Worm (Caenorhabditis elegans) whole organism, L1 larva: ENCODE measurements around the gene cgt-3.

Source experiments
- ceh-82 ChIP-seq, 3 experiments: fragments of 150-350 bp in 1 of 3; sonication (generic microtip) in 2 of 3; optimal IDR thresholded peaks; 2 replicates each; lab custom pipeline; 2014 to 2017; ENCODE audit warnings: missing biosample characterization in 3 of 3, missing genetic modification characterization in 3 of 3
- dsc-1 ChIP-seq: sonication (generic microtip); optimal IDR thresholded peaks from 2 replicates; lab custom pipeline; 2016; ENCODE audit warnings: mild to moderate bottlenecking, missing genetic modification characterization, missing compliant biosample characterization
- ets-5 ChIP-seq: fragments of 200-800 bp; sonication (Bioruptor generic); IDR thresholded peaks from 2 replicates; pipeline ENCODE4 v1.3.6; 2022; ENCODE audit warnings: missing genetic modification characterization, missing compliant biosample characterization
- fkh-10 ChIP-seq: sonication (generic microtip); optimal IDR thresholded peaks from 2 replicates; lab custom pipeline; 2017; ENCODE audit warnings: missing biosample characterization, missing genetic modification reagents, missing genetic modification characterization
- fkh-8 ChIP-seq: sonication (generic microtip); optimal IDR thresholded peaks from 2 replicates; lab custom pipeline; 2016; ENCODE audit warnings: mild to moderate bottlenecking, missing genetic modification characterization, missing compliant biosample characterization
- lin-14 ChIP-seq: fragments of 200-800 bp; sonication (Bioruptor generic); optimal IDR thresholded peaks from 2 replicates; lab custom pipeline; 2018; ENCODE audit warnings: mild to moderate bottlenecking, missing genetic modification characterization, moderate library complexity, missing compliant biosample characterization
- lsy-2 ChIP-seq, 2 experiments: fragments of 150-350 bp; optimal IDR thresholded peaks; 2 replicates each; lab custom pipeline; 2014; ENCODE audit warnings: missing biosample characterization in 2 of 2, missing genetic modification characterization in 2 of 2
- nhr-12 ChIP-seq: sonication (generic microtip); optimal IDR thresholded peaks from 2 replicates; lab custom pipeline; 2017; ENCODE audit warnings: missing biosample characterization, missing genetic modification characterization
- nhr-71 ChIP-seq: sonication (generic microtip); optimal IDR thresholded peaks from 2 replicates; lab custom pipeline; 2016; ENCODE audit warnings: mild to moderate bottlenecking, missing genetic modification characterization, moderate library complexity, missing compliant biosample characterization
- zag-1 ChIP-seq: fragments of 150-350 bp; optimal IDR thresholded peaks from 2 replicates; lab custom pipeline; 2014; ENCODE audit warnings: missing biosample characterization, missing genetic modification characterization
- zip-4 ChIP-seq: fragments of 200-800 bp; sonication (Bioruptor generic); optimal IDR thresholded peaks from 2 replicates; lab custom pipeline; 2018; ENCODE audit warnings: mild to moderate bottlenecking, missing genetic modification characterization, moderate library complexity, missing compliant biosample characterization
- ztf-4 ChIP-seq: fragments of 150-350 bp; optimal IDR thresholded peaks from 2 replicates; lab custom pipeline; 2014; ENCODE audit warnings: missing biosample characterization, missing genetic modification characterization

Gene cgt-3

DNA sequence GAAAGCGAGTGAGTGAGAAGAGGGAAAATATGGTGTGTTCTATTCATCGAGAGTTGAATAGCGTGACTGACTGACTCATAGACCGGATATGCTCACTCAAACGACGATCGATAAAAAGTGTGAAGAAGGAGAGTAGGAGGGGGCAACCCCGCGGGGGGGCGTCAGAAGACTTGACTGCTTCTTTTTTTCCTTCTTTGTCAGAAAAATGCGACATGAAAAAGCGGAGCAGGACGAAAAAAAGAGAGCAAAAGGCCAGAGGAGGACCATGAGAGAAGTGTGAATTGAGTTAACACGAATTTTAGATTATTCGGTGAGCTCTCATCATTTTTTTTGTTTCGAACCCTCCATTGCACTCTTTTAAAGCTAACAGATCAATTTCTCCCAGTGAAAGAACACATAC lies 51.2 kb downstream of the cgt-3 start:
- TF ChIP-seq ceh-82 (tag; optimal IDR thresholded peaks at IDR 0.05; lab: Kevin White, UChicago) (peak in 1 of 3 experiments; percentile 16), fkh-10 (GFP tag; lab: Kevin White, UChicago) (peak; percentile 69), zip-4 (GFP tag; lab: Kevin White, UChicago) (no peak), nhr-12 (tag; lab: Kevin White, UChicago) (no peak), lsy-2 (tag; optimal IDR thresholded peaks at IDR 0.05; lab: Kevin White, UChicago) (peak in 1 of 2 experiments; percentile 15), ets-5 (no peak), lin-14 (GFP tag; lab: Kevin White, UChicago) (peak; percentile 53), nhr-71 (tag; lab: Kevin White, UChicago) (peak; percentile 8)

DNA sequence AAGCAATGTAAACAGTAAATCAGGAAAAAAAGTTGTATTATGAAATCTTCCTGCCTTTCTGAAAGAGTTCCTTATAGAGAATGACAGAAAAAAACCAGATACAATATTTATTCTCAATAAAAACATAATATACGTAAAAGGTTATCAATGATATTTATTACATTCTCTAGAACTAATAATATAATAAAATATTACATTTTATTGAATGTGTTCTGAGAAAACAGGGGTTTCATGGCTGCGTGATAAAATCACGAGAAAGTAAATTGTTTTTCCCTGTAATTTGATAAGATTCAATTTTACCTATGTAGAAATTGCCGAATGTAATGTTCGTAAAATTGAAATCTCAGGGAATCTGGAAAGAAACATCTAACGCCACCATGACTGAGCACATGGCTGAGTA lies 53.8 kb downstream of the cgt-3 start:
- TF ChIP-seq fkh-8 (tag; lab: Kevin White, UChicago) (peak; percentile 63), fkh-10 (GFP tag; lab: Kevin White, UChicago) (no peak), zag-1 (tag; lab: Kevin White, UChicago) (no peak), dsc-1 (tag; lab: Kevin White, UChicago) (peak; percentile 49), nhr-71 (tag; lab: Kevin White, UChicago) (peak; percentile 0), ztf-4 (tag; lab: Kevin White, UChicago) (peak; percentile 13)
